Worm (Caenorhabditis elegans): ENCODE results near the gene T27F7.12.

The T27F7.12 gene

ce11 chrII:4989802-4990201 is at the start of gene T27F7.12:
TSS of gene T27F7.12 (plus strand) at chrII:4990102.
- TF ChIP-seq hmg-4 (GFP tag; optimal IDR thresholded peaks at IDR 0.05) (no peak), hnd-1 (tag; optimal IDR thresholded peaks at IDR 0.05) (no peak), B0310.2 (tag; optimal IDR thresholded peaks at IDR 0.05) (no peak), sea-1 (GFP tag; conservative IDR thresholded peaks at IDR 0.05) (no peak), ets-7 (tag; optimal IDR thresholded peaks at IDR 0.05) (no peak), hmbx-1 (tag; optimal IDR thresholded peaks at IDR 0.05) (no peak)

- TF ChIP-seq B0310.2 (tag; optimal IDR thresholded peaks at IDR 0.05), result no peak
Measured at ce11 chrII:4941050-4941449, 48.9 kb upstream of the T27F7.12 start, which contains the start of gene cblc-1. TSS of gene cblc-1 (minus strand) at chrII:4941150.

ce11 chrII:4941541-4942206 is 48.2 kb upstream of the T27F7.12 start, which contains the start of gene ZK546.19:
TSS of gene ZK546.19 (plus strand) at chrII:4941726.
- TF ChIP-seq B0310.2 (tag; optimal IDR thresholded peaks at IDR 0.05) (no peak), sea-1 (GFP tag; conservative IDR thresholded peaks at IDR 0.05) (no peak), F13C5.2 (tag; optimal IDR thresholded peaks at IDR 0.05) (no peak), tbx-11 (GFP tag; IDR thresholded peaks at IDR 0.05) (no peak)

- TF ChIP-seq B0310.2 (tag; optimal IDR thresholded peaks at IDR 0.05), result peak; percentile 83
- TF ChIP-seq tbx-37 (GFP tag; conservative IDR thresholded peaks at IDR 0.05), result peak; percentile 71
- TF ChIP-seq tbx-11 (GFP tag; IDR thresholded peaks at IDR 0.05), result peak; percentile 74; the same call in 1 of the 2 replicates
- peak; percentile 79 for TF ChIP-seq ceh-13 (GFP tag; optimal IDR thresholded peaks at IDR 0.05)
- TF ChIP-seq hmg-4 (GFP tag; optimal IDR thresholded peaks at IDR 0.05), result peak; percentile 95
- peak; percentile 87 for TF ChIP-seq aly-1 (tag; optimal IDR thresholded peaks at IDR 0.05)
- peak; percentile 68 for TF ChIP-seq F13C5.2 (tag; optimal IDR thresholded peaks at IDR 0.05)
- peak; percentile 89 for TF ChIP-seq ceh-36 (tag; optimal IDR thresholded peaks at IDR 0.05)
- peak; percentile 22 for TF ChIP-seq ama-1 (optimal IDR thresholded peaks at IDR 0.05)
- no peak for TF ChIP-seq tra-4 (tag; optimal IDR thresholded peaks at IDR 0.05)
- TF ChIP-seq ets-7 (tag; optimal IDR thresholded peaks at IDR 0.05), result peak; percentile 29
- TF ChIP-seq scrt-1 (GFP tag; IDR thresholded peaks at IDR 0.05), result peak; percentile 85
- peak; percentile 90 for TF ChIP-seq pes-1 (GFP tag; IDR thresholded peaks at IDR 0.05)
- peak; percentile 58 for TF ChIP-seq hmbx-1 (tag; optimal IDR thresholded peaks at IDR 0.05)
- peak; percentile 47 for TF ChIP-seq hnd-1 (tag; optimal IDR thresholded peaks at IDR 0.05)
- TF ChIP-seq flt-1 (GFP tag; IDR thresholded peaks at IDR 0.05), result peak; percentile 79
- peak; percentile 79 for TF ChIP-seq sea-1 (GFP tag; conservative IDR thresholded peaks at IDR 0.05)
Measured at ce11 chrII:4942397-4942796, 47.5 kb upstream of the T27F7.12 start.

ce11 chrII:4942829-4943228 is 47.1 kb upstream of the T27F7.12 start:
- TF ChIP-seq tra-4 (tag; optimal IDR thresholded peaks at IDR 0.05), result no peak
- no peak for TF ChIP-seq ceh-36 (tag; optimal IDR thresholded peaks at IDR 0.05)
- TF ChIP-seq sea-1 (GFP tag; conservative IDR thresholded peaks at IDR 0.05), result no peak
- TF ChIP-seq hmbx-1 (tag; optimal IDR thresholded peaks at IDR 0.05), result no peak
- TF ChIP-seq tbx-11 (GFP tag; IDR thresholded peaks at IDR 0.05), result no peak
- TF ChIP-seq tbx-37 (GFP tag; conservative IDR thresholded peaks at IDR 0.05), result no peak
- no peak for TF ChIP-seq ets-7 (tag; optimal IDR thresholded peaks at IDR 0.05)
- no peak for TF ChIP-seq scrt-1 (GFP tag; IDR thresholded peaks at IDR 0.05)
- no peak for TF ChIP-seq pes-1 (GFP tag; IDR thresholded peaks at IDR 0.05)
- TF ChIP-seq flt-1 (GFP tag; IDR thresholded peaks at IDR 0.05), result no peak

ce11 chrII:4943849-4944248 is 46.1 kb upstream of the T27F7.12 start, which contains the start of gene mdt-4:
TSS of gene mdt-4 (minus strand) at chrII:4943949.
- no peak for TF ChIP-seq hmbx-1 (tag; optimal IDR thresholded peaks at IDR 0.05)
- no peak for TF ChIP-seq pes-1 (GFP tag; IDR thresholded peaks at IDR 0.05)
- no peak for TF ChIP-seq ama-1 (optimal IDR thresholded peaks at IDR 0.05)
- TF ChIP-seq tra-4 (tag; optimal IDR thresholded peaks at IDR 0.05), result no peak
- TF ChIP-seq B0310.2 (tag; optimal IDR thresholded peaks at IDR 0.05), result no peak
- TF ChIP-seq flt-1 (GFP tag; IDR thresholded peaks at IDR 0.05), result no peak
- no peak for TF ChIP-seq ets-7 (tag; optimal IDR thresholded peaks at IDR 0.05)
- TF ChIP-seq hnd-1 (tag; optimal IDR thresholded peaks at IDR 0.05), result no peak
- TF ChIP-seq scrt-1 (GFP tag; IDR thresholded peaks at IDR 0.05), result no peak
- no peak for TF ChIP-seq ceh-13 (GFP tag; optimal IDR thresholded peaks at IDR 0.05)
- TF ChIP-seq sea-1 (GFP tag; conservative IDR thresholded peaks at IDR 0.05), result no peak
- no peak for TF ChIP-seq F13C5.2 (tag; optimal IDR thresholded peaks at IDR 0.05)

- TF ChIP-seq B0310.2 (tag; optimal IDR thresholded peaks at IDR 0.05) (no peak), ceh-13 (GFP tag; optimal IDR thresholded peaks at IDR 0.05) (no peak), tbx-37 (GFP tag; conservative IDR thresholded peaks at IDR 0.05) (no peak), hmg-4 (GFP tag; optimal IDR thresholded peaks at IDR 0.05) (no peak), ceh-36 (tag; optimal IDR thresholded peaks at IDR 0.05) (no peak), tra-4 (tag; optimal IDR thresholded peaks at IDR 0.05) (no peak), aly-1 (tag; optimal IDR thresholded peaks at IDR 0.05) (no peak), pes-1 (GFP tag; IDR thresholded peaks at IDR 0.05) (no peak), F13C5.2 (tag; optimal IDR thresholded peaks at IDR 0.05) (no peak), hmbx-1 (tag; optimal IDR thresholded peaks at IDR 0.05) (no peak), hnd-1 (tag; optimal IDR thresholded peaks at IDR 0.05) (no peak), sea-1 (GFP tag; conservative IDR thresholded peaks at IDR 0.05) (no peak), scrt-1 (GFP tag; IDR thresholded peaks at IDR 0.05) (no peak), ets-7 (tag; optimal IDR thresholded peaks at IDR 0.05) (no peak), ama-1 (optimal IDR thresholded peaks at IDR 0.05) (no peak), flt-1 (GFP tag; IDR thresholded peaks at IDR 0.05) (no peak)
Measured at ce11 chrII:4945695-4946094, 44.2 kb upstream of the T27F7.12 start, which contains the start of the genes gldi-11 and ZK546.2. TSS of gene gldi-11 (minus strand) at chrII:4945789. TSS of gene ZK546.2 (plus strand) at chrII:4946027.

- TF ChIP-seq flt-1 (GFP tag; IDR thresholded peaks at IDR 0.05) (no peak), tbx-37 (GFP tag; conservative IDR thresholded peaks at IDR 0.05) (no peak), ets-7 (tag; optimal IDR thresholded peaks at IDR 0.05) (no peak), ceh-13 (GFP tag; optimal IDR thresholded peaks at IDR 0.05) (no peak), pes-1 (GFP tag; IDR thresholded peaks at IDR 0.05) (no peak), hnd-1 (tag; optimal IDR thresholded peaks at IDR 0.05) (no peak), tra-4 (tag; optimal IDR thresholded peaks at IDR 0.05) (no peak), scrt-1 (GFP tag; IDR thresholded peaks at IDR 0.05) (no peak), ceh-36 (tag; optimal IDR thresholded peaks at IDR 0.05) (no peak), B0310.2 (tag; optimal IDR thresholded peaks at IDR 0.05) (no peak), aly-1 (tag; optimal IDR thresholded peaks at IDR 0.05) (no peak), tbx-11 (GFP tag; IDR thresholded peaks at IDR 0.05) (no peak), F13C5.2 (tag; optimal IDR thresholded peaks at IDR 0.05) (no peak), hmg-4 (GFP tag; optimal IDR thresholded peaks at IDR 0.05) (no peak)
Measured at ce11 chrII:4946775-4947174, 43.1 kb upstream of the T27F7.12 start.

Data from whole organism, early embryonic.